Fruit fly (Drosophila melanogaster) whole organism, embryonic: ENCODE data around the gene CG33791.

Experiments used
- Antp ChIP-seq: fragments of 200-800 bp; sonication (Bioruptor generic); optimal IDR thresholded peaks from 3 replicates; lab custom pipeline; 2016; ENCODE audit warnings: missing biosample characterization, missing genetic modification characterization
- Asciz ChIP-seq: fragments of 200-800 bp; sonication (Bioruptor generic); optimal IDR thresholded peaks from 2 replicates; lab custom pipeline; 2017; ENCODE audit warnings: missing biosample characterization, mild to moderate bottlenecking, missing genetic modification characterization, missing genetic modification reagents
- BEAF-32 ChIP-seq: fragments of 200-800 bp; sonication (Bioruptor generic); optimal IDR thresholded peaks from 3 replicates; lab custom pipeline; 2017; ENCODE audit warnings: missing biosample characterization, missing genetic modification characterization, mild to moderate bottlenecking, moderate library complexity, missing genetic modification reagents
- Bteb2 ChIP-seq: fragments of 200-800 bp; sonication (Bioruptor generic); optimal IDR thresholded peaks from 2 replicates; lab custom pipeline; 2016; ENCODE audit warnings: missing biosample characterization, missing genetic modification characterization
- CG10274 ChIP-seq: fragments of 200-800 bp; sonication (Bioruptor generic); optimal IDR thresholded peaks from 3 replicates; lab custom pipeline; 2017; ENCODE audit warnings: missing biosample characterization, mild to moderate bottlenecking, missing genetic modification characterization
- CG10565 ChIP-seq: fragments of 200-800 bp; sonication (Bioruptor generic); optimal IDR thresholded peaks from 3 replicates; lab custom pipeline; 2016; ENCODE audit warnings: missing biosample characterization, mild to moderate bottlenecking, missing genetic modification characterization
- CG13894 ChIP-seq: fragments of 200-800 bp; sonication (Bioruptor generic); optimal IDR thresholded peaks from 3 replicates; lab custom pipeline; 2018; ENCODE audit warnings: missing biosample characterization, mild to moderate bottlenecking, missing genetic modification characterization, moderate library complexity
- CG14710 ChIP-seq: fragments of 200-800 bp; sonication (Bioruptor generic); optimal IDR thresholded peaks from 3 replicates; lab custom pipeline; 2019; ENCODE audit warnings: missing biosample characterization, mild to moderate bottlenecking, missing genetic modification characterization, moderate library complexity
- CG15479 ChIP-seq: fragments of 200-800 bp; sonication (Bioruptor generic); optimal IDR thresholded peaks from 3 replicates; lab custom pipeline; 2019; ENCODE audit warnings: missing biosample characterization, mild to moderate bottlenecking, missing genetic modification characterization, moderate library complexity
- CG17328 ChIP-seq: fragments of 200-800 bp; sonication (Bioruptor generic); IDR thresholded peaks from 2 replicates; pipeline ENCODE4 v1.3.6; 2022; ENCODE audit warnings: missing biosample characterization, missing genetic modification characterization
- CG17385 ChIP-seq: fragments of 200-800 bp; sonication (Bioruptor generic); optimal IDR thresholded peaks from 3 replicates; lab custom pipeline; 2018; ENCODE audit warnings: missing biosample characterization, mild to moderate bottlenecking, missing genetic modification characterization
- CG17829 ChIP-seq: fragments of 200-800 bp; optimal IDR thresholded peaks from 2 replicates; lab custom pipeline; 2019; ENCODE audit warnings: missing biosample characterization, mild to moderate bottlenecking, missing genetic modification characterization, moderate library complexity
- CG4730 ChIP-seq: fragments of 200-800 bp; sonication (Bioruptor generic); IDR thresholded peaks from 2 replicates; pipeline ENCODE4 v1.3.6; 2022; ENCODE audit warnings: missing biosample characterization, missing genetic modification characterization
- CG6791 ChIP-seq: fragments of 200-800 bp; sonication (Bioruptor generic); IDR thresholded peaks from 3 replicates; pipeline ENCODE4 v1.3.6; 2022; ENCODE audit warnings: missing biosample characterization, missing genetic modification characterization; ENCODE audit not compliant: partially characterized antibody
- CG8281 ChIP-seq: fragments of 200-800 bp; sonication (Bioruptor generic); optimal IDR thresholded peaks from 2 replicates; lab custom pipeline; 2018; ENCODE audit warnings: missing biosample characterization, mild to moderate bottlenecking, missing genetic modification characterization, moderate library complexity
- CHES-1-like ChIP-seq: fragments of 200-800 bp; sonication (Bioruptor generic); optimal IDR thresholded peaks from 2 replicates; lab custom pipeline; 2016; ENCODE audit warnings: missing biosample characterization, missing genetic modification characterization
- CTCF ChIP-seq: fragments of 200-800 bp; sonication (Bioruptor generic); optimal IDR thresholded peaks from 2 replicates; lab custom pipeline; 2017; ENCODE audit warnings: missing biosample characterization, mild to moderate bottlenecking, missing genetic modification characterization, moderate library complexity
- Camta ChIP-seq: fragments of 200-800 bp; sonication (Bioruptor generic); optimal IDR thresholded peaks from 2 replicates; lab custom pipeline; 2016; ENCODE audit warnings: missing biosample characterization, missing genetic modification characterization
- Dad ChIP-seq: fragments of 200-800 bp; sonication (Bioruptor generic); optimal IDR thresholded peaks from 3 replicates; lab custom pipeline; 2016; ENCODE audit warnings: missing biosample characterization, missing genetic modification characterization
- Dfd ChIP-seq, 2 experiments: fragments of >200 bp; optimal IDR thresholded peaks; 2 replicates each; lab custom pipeline; 2017; ENCODE audit warnings: missing biosample characterization in 2 of 2, missing genetic modification characterization in 2 of 2
- Dp ChIP-seq: fragments of 200-800 bp; sonication (Bioruptor generic); optimal IDR thresholded peaks from 2 replicates; lab custom pipeline; 2018; ENCODE audit warnings: missing biosample characterization, mild to moderate bottlenecking, missing genetic modification characterization, moderate library complexity
- ERR ChIP-seq: fragments of 200-800 bp; sonication (Bioruptor generic); optimal IDR thresholded peaks from 2 replicates; lab custom pipeline; 2016; ENCODE audit warnings: missing biosample characterization, missing genetic modification characterization
- Fer3 ChIP-seq: fragments of 200-800 bp; sonication (Bioruptor generic); optimal IDR thresholded peaks from 2 replicates; lab custom pipeline; 2018; ENCODE audit warnings: missing biosample characterization, mild to moderate bottlenecking, missing genetic modification characterization, moderate library complexity
- H15 ChIP-seq: fragments of 200-800 bp; sonication (Bioruptor generic); IDR thresholded peaks from 3 replicates; pipeline ENCODE4 v1.3.6; 2022; ENCODE audit warnings: missing biosample characterization, missing genetic modification characterization
- Hsf ChIP-seq: fragments of 200-800 bp; sonication (Bioruptor generic); optimal IDR thresholded peaks from 3 replicates; lab custom pipeline; 2016; ENCODE audit warnings: missing biosample characterization, missing genetic modification characterization
- Mad ChIP-seq: fragments of 200-800 bp; sonication (Bioruptor generic); optimal IDR thresholded peaks from 2 replicates; lab custom pipeline; 2016; ENCODE audit warnings: missing biosample characterization, missing genetic modification characterization
- Nf-YC ChIP-seq: fragments of 200-800 bp; optimal IDR thresholded peaks from 3 replicates; lab custom pipeline; 2019; ENCODE audit warnings: missing biosample characterization, mild to moderate bottlenecking, missing genetic modification characterization, moderate library complexity
- Ptx1 ChIP-seq: fragments of 200-800 bp; sonication (Bioruptor generic); IDR thresholded peaks from 2 replicates; pipeline ENCODE4 v1.3.6; 2022; ENCODE audit warnings: missing biosample characterization, missing genetic modification characterization
- Rx ChIP-seq: fragments of 200-800 bp; sonication (Bioruptor generic); IDR thresholded peaks from 2 replicates; pipeline ENCODE4 v1.3.6; 2022; ENCODE audit warnings: missing biosample characterization, missing genetic modification characterization
- Side ChIP-seq: fragments of 200-800 bp; sonication (Bioruptor generic); optimal IDR thresholded peaks from 2 replicates; lab custom pipeline; 2016; ENCODE audit warnings: missing biosample characterization, missing genetic modification characterization
- Trl ChIP-seq, 3 experiments: fragments of >200 bp in 2 of 3; fragments of 200-800 bp in 1 of 3; sonication (Bioruptor generic) in 1 of 3; optimal IDR thresholded peaks; 2 replicates in 1 of 3; 3 replicates in 2 of 3; lab custom pipeline; 2016 to 2017; ENCODE audit warnings: missing biosample characterization in 1 of 3, missing genetic modification characterization in 1 of 3
- ara ChIP-seq: fragments of 200-800 bp; sonication (Bioruptor generic); IDR thresholded peaks from 2 replicates; pipeline ENCODE4 v1.3.6; 2022; ENCODE audit warnings: missing biosample characterization, missing genetic modification characterization
- ato ChIP-seq: fragments of 200-800 bp; sonication (Bioruptor generic); IDR thresholded peaks from 2 replicates; pipeline ENCODE4 v1.3.6; 2022; ENCODE audit warnings: missing biosample characterization, missing genetic modification characterization; ENCODE audit not compliant: partially characterized antibody
- chinmo ChIP-seq: fragments of 200-800 bp; sonication (Bioruptor generic); IDR thresholded peaks from 4 replicates; pipeline ENCODE4 v1.3.6; 2022; ENCODE audit warnings: missing biosample characterization, missing genetic modification characterization; ENCODE audit not compliant: partially characterized antibody
- danr ChIP-seq: fragments of 200-800 bp; sonication (Bioruptor generic); IDR thresholded peaks from 2 replicates; pipeline ENCODE4 v1.3.6; 2022; ENCODE audit warnings: missing biosample characterization, missing genetic modification characterization
- dimm ChIP-seq: fragments of 200-800 bp; sonication (Bioruptor generic); IDR thresholded peaks from 2 replicates; pipeline ENCODE4 v1.3.6; 2022; ENCODE audit warnings: missing biosample characterization, missing genetic modification characterization
- dysf ChIP-seq: fragments of 200-800 bp; sonication (Bioruptor generic); IDR thresholded peaks from 3 replicates; pipeline ENCODE4 v1.3.6; 2022; ENCODE audit warnings: missing biosample characterization, missing genetic modification characterization
- ewg ChIP-seq: fragments of 200-800 bp; sonication (Bioruptor generic); optimal IDR thresholded peaks from 3 replicates; lab custom pipeline; 2017; ENCODE audit warnings: mild to moderate bottlenecking, missing biosample characterization, missing genetic modification reagents, missing genetic modification characterization
- gem ChIP-seq: fragments of 200-800 bp; sonication (Bioruptor generic); optimal IDR thresholded peaks from 2 replicates; lab custom pipeline; 2019; ENCODE audit warnings: missing biosample characterization, mild to moderate bottlenecking, missing genetic modification characterization, moderate library complexity
- inv ChIP-seq: fragments of 200-800 bp; sonication (Bioruptor generic); IDR thresholded peaks from 2 replicates; pipeline ENCODE4 v1.3.6; 2022; ENCODE audit warnings: missing biosample characterization, missing genetic modification characterization; ENCODE audit not compliant: partially characterized antibody
- lilli ChIP-seq: fragments of 200-800 bp; sonication (Bioruptor generic); optimal IDR thresholded peaks from 3 replicates; lab custom pipeline; 2016; ENCODE audit warnings: missing biosample characterization, missing genetic modification characterization
- maf-S ChIP-seq: fragments of 200-800 bp; sonication (Bioruptor generic); optimal IDR thresholded peaks from 2 replicates; lab custom pipeline; 2016; ENCODE audit warnings: missing biosample characterization, missing genetic modification characterization
- mld ChIP-seq: fragments of 200-800 bp; sonication (Bioruptor generic); IDR thresholded peaks from 3 replicates; pipeline ENCODE4 v1.3.6; 2022; ENCODE audit warnings: missing biosample characterization, missing genetic modification characterization; ENCODE audit not compliant: partially characterized antibody
- nerfin-1 ChIP-seq: fragments of 200-800 bp; sonication (Bioruptor generic); optimal IDR thresholded peaks from 3 replicates; lab custom pipeline; 2019; ENCODE audit warnings: missing biosample characterization, mild to moderate bottlenecking, missing genetic modification characterization, moderate library complexity
- pan ChIP-seq, 4 experiments: fragments of >200 bp in 3 of 4; fragments of 200-800 bp in 1 of 4; sonication (Bioruptor generic) in 1 of 4; optimal IDR thresholded peaks in 3 of 4; IDR thresholded peaks in 1 of 4; 2 replicates each; pipeline versions ENCODE4 v1.3.6 to Lab custom; 2017 to 2022; ENCODE audit warnings: missing biosample characterization in 2 of 4, missing genetic modification characterization in 2 of 4, mixed read lengths in 1 of 4
- row ChIP-seq: fragments of 200-800 bp; sonication (Bioruptor generic); IDR thresholded peaks from 3 replicates; pipeline ENCODE4 v1.3.6; 2022; ENCODE audit warnings: missing biosample characterization, missing genetic modification characterization
- sr ChIP-seq: fragments of 200-800 bp; sonication (Bioruptor generic); IDR thresholded peaks from 3 replicates; pipeline ENCODE4 v1.3.6; 2022; ENCODE audit warnings: missing biosample characterization, missing genetic modification characterization
- toy ChIP-seq: fragments of 200-800 bp; sonication (Bioruptor generic); IDR thresholded peaks from 2 replicates; pipeline ENCODE4 v1.3.6; 2022; ENCODE audit warnings: missing biosample characterization, missing genetic modification characterization
- unpg ChIP-seq: fragments of 200-800 bp; sonication (Bioruptor generic); optimal IDR thresholded peaks from 3 replicates; lab custom pipeline; 2018; ENCODE audit warnings: missing biosample characterization, mild to moderate bottlenecking, missing genetic modification characterization, moderate library complexity
- zfh1 ChIP-seq: fragments of 200-800 bp; sonication (Bioruptor generic); IDR thresholded peaks from 3 replicates; pipeline ENCODE4 v1.3.6; 2022; ENCODE audit warnings: missing biosample characterization, missing genetic modification characterization

CG33791 gene

dm6 chr3L:1584003-1584402 lies 18.8 kb upstream of the CG33791 start (continued):
- TF ChIP-seq CHES-1-like (GFP tag; lab: Kevin White, UChicago): peak; percentile 42
- no peak for TF ChIP-seq mld
- no peak for TF ChIP-seq CG10565 (GFP tag; lab: Kevin White, UChicago)
- no peak for TF ChIP-seq Trl (optimal IDR thresholded peaks at IDR 0.05; lab: Kevin White, UChicago)
- TF ChIP-seq Trl (GFP tag; optimal IDR thresholded peaks at IDR 0.05; lab: Kevin White, UChicago): no peak
- peak; percentile 16 for TF ChIP-seq Bteb2 (GFP tag; lab: Kevin White, UChicago)
- no peak for TF ChIP-seq BEAF-32 (GFP tag; lab: Kevin White, UChicago)
- TF ChIP-seq Camta (GFP tag; lab: Kevin White, UChicago): no peak
- no peak for TF ChIP-seq toy (GFP tag; lab: Robert Waterston, UW)
- no peak for TF ChIP-seq Dad (GFP tag; lab: Kevin White, UChicago)
- peak; percentile 3 for TF ChIP-seq maf-S
- TF ChIP-seq ato (GFP tag; lab: Robert Waterston, UW): no peak
- peak; percentile 39 for TF ChIP-seq ERR
- no peak for TF ChIP-seq CG10274 (GFP tag; lab: Kevin White, UChicago)
- TF ChIP-seq chinmo (GFP tag; lab: Robert Waterston, UW): no peak
- TF ChIP-seq ara (GFP tag; lab: Robert Waterston, UW): peak; percentile 74
- TF ChIP-seq row: peak; percentile 68
- no peak for TF ChIP-seq CG13894 (tag; lab: Kevin White, UChicago)
- no peak for TF ChIP-seq Dfd (GFP tag; optimal IDR thresholded peaks at IDR 0.05; lab: Kevin White, UChicago)
- peak; percentile 37 for TF ChIP-seq Antp (GFP tag; lab: Kevin White, UChicago)
- TF ChIP-seq inv (GFP tag; lab: Robert Waterston, UW): no peak
- no peak for TF ChIP-seq dimm
- no peak for TF ChIP-seq sr (GFP tag; lab: Robert Waterston, UW)
- TF ChIP-seq H15 (GFP tag; lab: Robert Waterston, UW): 0 out of 3 replicates have a peak, but pooled peaks have one; percentile 45
- TF ChIP-seq Asciz: peak; percentile 68
- TF ChIP-seq CG6791: no peak
- no peak for TF ChIP-seq danr (GFP tag; lab: Robert Waterston, UW)
- no peak for TF ChIP-seq CG14710
- TF ChIP-seq CG8281: no peak
- TF ChIP-seq CG17829: peak; percentile 79
- peak; percentile 78 for TF ChIP-seq CG17328 (GFP tag; lab: Robert Waterston, UW)
- TF ChIP-seq CTCF (GFP tag; lab: Kevin White, UChicago): no peak
- TF ChIP-seq Ptx1: peak; percentile 66
- peak; percentile 55 for TF ChIP-seq lilli
- TF ChIP-seq Hsf (GFP tag; lab: Kevin White, UChicago): peak; percentile 69
- no peak for TF ChIP-seq Dp (GFP tag; lab: Kevin White, UChicago)
- TF ChIP-seq Fer3 (tag; lab: Kevin White, UChicago): peak; percentile 26
- TF ChIP-seq dysf (GFP tag; lab: Robert Waterston, UW): peak; percentile 62; the same call in 2 of the 3 replicates
- TF ChIP-seq pan (optimal IDR thresholded peaks at IDR 0.05; lab: Kevin White, UChicago): no peak
- TF ChIP-seq pan (GFP tag; optimal IDR thresholded peaks at IDR 0.05 in 1 of 2, IDR thresholded peaks at IDR 0.05 in 1 of 2): peak in 1 of 2 experiments; percentile 73
- peak; percentile 82; the same call in 2 of the 3 replicates for TF ChIP-seq zfh1 (GFP tag; lab: Robert Waterston, UW)
- no peak for TF ChIP-seq Nf-YC (tag; lab: Kevin White, UChicago)
- peak; percentile 59 for TF ChIP-seq Rx (GFP tag; lab: Robert Waterston, UW)
- no peak for TF ChIP-seq CG15479 (GFP tag; lab: Kevin White, UChicago)
- TF ChIP-seq CG4730 (GFP tag; lab: Robert Waterston, UW): peak; percentile 5; the same call in 1 of the 2 replicates
- TF ChIP-seq ewg (GFP tag; lab: Kevin White, UChicago): peak; percentile 57
- peak; percentile 39 for TF ChIP-seq Mad (GFP tag; lab: Kevin White, UChicago)
- peak; percentile 21 for TF ChIP-seq nerfin-1 (tag; lab: Kevin White, UChicago)
- peak; percentile 78 for TF ChIP-seq gem (tag; lab: Kevin White, UChicago)
- TF ChIP-seq Side: peak; percentile 44
- peak; percentile 68 for TF ChIP-seq unpg (GFP tag; lab: Kevin White, UChicago)
- TF ChIP-seq CG17385: peak; percentile 45
